Worm (Caenorhabditis elegans): ENCODE measurements around the gene srbc-58.

- TF ChIP-seq flt-1 (GFP tag; IDR thresholded peaks at IDR 0.05) = no peak
- no peak for TF ChIP-seq ceh-36 (tag; optimal IDR thresholded peaks at IDR 0.05)
- TF ChIP-seq sea-1 (GFP tag; conservative IDR thresholded peaks at IDR 0.05) = no peak
- TF ChIP-seq F13C5.2 (tag; optimal IDR thresholded peaks at IDR 0.05) = no peak
- TF ChIP-seq hmg-4 (GFP tag; optimal IDR thresholded peaks at IDR 0.05) = no peak
- no peak for TF ChIP-seq pes-1 (GFP tag; IDR thresholded peaks at IDR 0.05)
Measured at ce11 chrV:777285-777684, 2.5 kb downstream of the srbc-58 start, which contains the start of gene R09E12.9.
